Fruit fly (Drosophila melanogaster) whole organism, embryonic: ENCODE measurements around the gene CG32857.

Source experiments
- CG3065 ChIP-seq: fragments of 200-800 bp; sonication (Bioruptor generic); optimal IDR thresholded peaks from 2 replicates; lab custom pipeline; 2016; ENCODE audit warnings: missing biosample characterization, missing genetic modification characterization
- CG31441 ChIP-seq: fragments of 200-800 bp; sonication (Bioruptor generic); IDR thresholded peaks from 2 replicates; pipeline ENCODE4 v1.3.6; 2022; ENCODE audit warnings: missing biosample characterization, missing genetic modification characterization
- CG32532 ChIP-seq: fragments of 200-800 bp; sonication (Bioruptor generic); IDR thresholded peaks from 2 replicates; pipeline ENCODE4 v1.3.6; 2022; ENCODE audit warnings: missing biosample characterization, missing genetic modification characterization
- Eip74EF ChIP-seq, 2 experiments: fragments of 200-800 bp in 1 of 2; fragments of >200 bp in 1 of 2; sonication (Bioruptor generic) in 1 of 2; optimal IDR thresholded peaks; 2 replicates each; lab custom pipeline; 2017 to 2019; ENCODE audit warnings: missing biosample characterization in 2 of 2, missing genetic modification characterization in 2 of 2, mild to moderate bottlenecking in 1 of 2, moderate library complexity in 1 of 2
- HLH54F ChIP-seq: fragments of 200-800 bp; sonication (Bioruptor generic); optimal IDR thresholded peaks from 3 replicates; lab custom pipeline; 2016; ENCODE audit warnings: missing biosample characterization, missing genetic modification characterization
- abd-A ChIP-seq: fragments of 200-800 bp; sonication (Bioruptor generic); optimal IDR thresholded peaks from 3 replicates; lab custom pipeline; 2019; ENCODE audit warnings: missing biosample characterization, mild to moderate bottlenecking, missing genetic modification characterization, moderate library complexity

DNA sequence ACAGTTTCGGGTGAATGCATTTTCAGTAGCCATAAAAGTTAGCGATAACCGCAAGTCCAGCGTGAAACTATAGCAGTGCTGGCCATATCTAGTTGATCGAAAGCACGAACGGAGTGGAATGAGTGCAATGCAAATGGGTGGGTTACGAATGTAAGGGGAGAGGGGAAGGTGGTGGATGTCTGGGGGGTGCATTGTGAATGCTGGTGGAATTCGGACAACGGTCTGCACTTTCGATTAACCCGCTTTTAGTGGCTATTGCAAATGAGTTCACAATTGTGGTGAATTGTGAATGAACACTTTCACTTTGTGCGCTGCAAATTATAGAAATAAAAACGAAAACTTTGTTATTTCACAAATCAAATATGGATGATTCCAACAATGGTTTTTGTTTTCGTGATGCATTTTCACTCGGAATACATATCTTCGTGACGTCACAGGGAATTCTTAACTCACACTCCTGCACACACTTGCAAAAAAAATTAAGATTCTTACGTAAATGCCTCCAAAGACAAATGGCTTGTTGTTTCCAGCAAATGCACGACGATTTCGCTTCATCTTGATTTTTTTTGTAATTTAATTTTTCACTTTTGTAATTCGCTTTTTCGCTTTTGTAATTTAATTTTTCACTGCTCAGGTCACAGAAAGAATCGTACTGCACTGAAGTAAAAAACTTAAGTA is 12.2 kb upstream of the CG32857 start, which contains the start of gene DIP1:
- TF ChIP-seq HLH54F (no peak), CG32532 (no peak), CG31441 (GFP tag; lab: Robert Waterston, UW) (peak; percentile 34; the same call in 1 of the 2 replicates), Eip74EF (GFP tag; optimal IDR thresholded peaks at IDR 0.05; lab: Kevin White, UChicago) (peak in 1 of 2 experiments; percentile 2), CG3065 (GFP tag; lab: Kevin White, UChicago) (no peak), abd-A (tag; lab: Kevin White, UChicago) (no peak)
